Fruit fly (Drosophila melanogaster): Measurements from ENCODE around the gene CG12081.

dm6 chrX:8573744-8574484 lies 14.7 kb upstream of the CG12081 start, which contains the start of gene CG12065:
- TF ChIP-seq CG8478 (optimal IDR thresholded peaks at IDR 0.05) (no peak), CTCF (optimal IDR thresholded peaks at IDR 0.05) (peak in 1 of 2 experiments; percentile 8)
